Worm (Caenorhabditis elegans) whole organism, L3 larva: Measurements from ENCODE around the gene F49F1.18.

Experiments
- ZK546.5 ChIP-seq: sonication (generic microtip); optimal IDR thresholded peaks from 2 replicates; lab custom pipeline; 2017; ENCODE audit warnings: missing biosample characterization, missing genetic modification characterization
- ceh-82 ChIP-seq: fragments of 150-350 bp; optimal IDR thresholded peaks from 2 replicates; lab custom pipeline; 2014; ENCODE audit warnings: missing biosample characterization, missing genetic modification characterization
- egl-27 ChIP-seq: sonication (generic microtip); optimal IDR thresholded peaks from 4 replicates; lab custom pipeline; 2017; ENCODE audit warnings: missing biosample characterization, missing genetic modification reagents, missing genetic modification characterization
- mdl-1 ChIP-seq: fragments of 150-350 bp; optimal IDR thresholded peaks from 2 replicates; lab custom pipeline; 2014; ENCODE audit warnings: missing biosample characterization, missing genetic modification characterization
- pha-4 ChIP-seq: fragments of 150-350 bp; optimal IDR thresholded peaks from 2 replicates; lab custom pipeline; 2014; ENCODE audit warnings: missing biosample characterization, missing genetic modification reagents, missing genetic modification characterization
- pqm-1 ChIP-seq: fragments of 150-350 bp; optimal IDR thresholded peaks from 2 replicates; lab custom pipeline; 2017; ENCODE audit warnings: missing biosample characterization, missing genetic modification characterization, inconsistent platforms

ce11 chrIV:4099773-4100172, 40.4 kb downstream of the F49F1.18 start:
- no peak for TF ChIP-seq ceh-82 (tag; lab: Kevin White, UChicago)
- TF ChIP-seq pha-4 (tag; lab: Kevin White, UChicago), result no peak
- no peak for TF ChIP-seq egl-27
- no peak for TF ChIP-seq mdl-1 (tag; lab: Kevin White, UChicago)
- no peak for TF ChIP-seq ZK546.5
- no peak for TF ChIP-seq pqm-1 (tag; lab: Kevin White, UChicago)
